Fruit fly (Drosophila melanogaster) whole organism, adult: ENCODE measurements around the gene CCT1.

ENCODE experiments used
- CG1620 ChIP-seq: fragments of 200-800 bp; sonication (Bioruptor generic); optimal IDR thresholded peaks from 2 replicates; lab custom pipeline; 2016; ENCODE audit warnings: missing biosample characterization, missing genetic modification characterization
- CG33017 ChIP-seq: fragments of 200-800 bp; sonication (Bioruptor generic); optimal IDR thresholded peaks from 2 replicates; lab custom pipeline; 2018; ENCODE audit warnings: missing biosample characterization, mild to moderate bottlenecking, missing genetic modification characterization, moderate library complexity
- CG5204 ChIP-seq: fragments of 200-800 bp; sonication (Bioruptor generic); optimal IDR thresholded peaks from 2 replicates; lab custom pipeline; 2016; ENCODE audit warnings: missing biosample characterization, missing genetic modification characterization
- CG7045 ChIP-seq: fragments of 200-800 bp; sonication (Bioruptor generic); optimal IDR thresholded peaks from 2 replicates; lab custom pipeline; 2017; ENCODE audit warnings: missing biosample characterization, mild to moderate bottlenecking, missing genetic modification characterization
- CG7101 ChIP-seq: fragments of 200-800 bp; sonication (Bioruptor generic); optimal IDR thresholded peaks from 2 replicates; lab custom pipeline; 2018; ENCODE audit warnings: missing biosample characterization, mild to moderate bottlenecking, missing genetic modification characterization, moderate library complexity
- Crg-1 ChIP-seq: fragments of 200-800 bp; sonication (Bioruptor generic); optimal IDR thresholded peaks from 2 replicates; lab custom pipeline; 2016; ENCODE audit warnings: missing biosample characterization, missing genetic modification characterization
- Hr96 ChIP-seq: fragments of 200-800 bp; sonication (Bioruptor generic); optimal IDR thresholded peaks from 2 replicates; lab custom pipeline; 2016; ENCODE audit warnings: missing biosample characterization, missing genetic modification characterization

dm6 chr3R:22446493-22446892 is 44.7 kb downstream of the CCT1 start, which contains the start of gene CG12499:
- TF ChIP-seq CG7101 (tag; lab: Kevin White, UChicago) (no peak), CG5204 (GFP tag; lab: Kevin White, UChicago) (no peak), Crg-1 (no peak), CG1620 (GFP tag; lab: Kevin White, UChicago) (no peak), CG33017 (no peak), Hr96 (GFP tag; lab: Kevin White, UChicago) (no peak), CG7045 (GFP tag; lab: Kevin White, UChicago) (no peak)
